Fruit fly (Drosophila melanogaster): ENCODE data around the gene CG14325.

CG14325 gene

DNA sequence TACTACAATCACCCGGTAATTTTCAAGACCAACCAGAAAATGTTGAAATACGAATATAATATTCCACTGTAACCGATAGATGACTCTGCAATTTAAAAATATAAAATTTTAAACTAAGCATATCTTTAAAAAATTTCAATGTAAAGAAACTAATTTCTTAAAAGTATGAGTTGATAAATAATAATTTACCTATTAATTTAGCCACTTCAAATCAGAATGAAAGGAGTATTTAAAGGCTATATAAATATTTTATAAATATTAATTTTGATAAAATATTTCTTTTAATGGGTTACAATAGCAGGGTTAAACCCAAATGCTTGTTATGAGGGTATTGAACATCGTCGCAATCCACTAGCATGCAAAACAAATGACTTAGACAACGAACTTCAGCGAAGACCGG is 15.1 kb upstream of the CG14325 start (continued):
- no peak for TF ChIP-seq hkb (optimal IDR thresholded peaks at IDR 0.05)
- no peak for TF ChIP-seq hkb (GFP tag; IDR thresholded peaks at IDR 0.05)
- no peak for TF ChIP-seq Ets97D (GFP tag; optimal IDR thresholded peaks at IDR 0.05)
- peak; percentile 20 for TF ChIP-seq Oli (tag; optimal IDR thresholded peaks at IDR 0.05)
- TF ChIP-seq CG2678 (tag; optimal IDR thresholded peaks at IDR 0.05), result peak; percentile 17
- no peak for TF ChIP-seq fd64A (GFP tag; optimal IDR thresholded peaks at IDR 0.05)
- TF ChIP-seq CG15269 (tag; optimal IDR thresholded peaks at IDR 0.05), result peak; percentile 61
- TF ChIP-seq CG7839 (tag; optimal IDR thresholded peaks at IDR 0.05), result peak; percentile 36
- peak; percentile 25; the same call in 1 of the 3 replicates for TF ChIP-seq row (GFP tag; IDR thresholded peaks at IDR 0.05)
- no peak for TF ChIP-seq sens (GFP tag)
- no peak for TF ChIP-seq zen2 (GFP tag; IDR thresholded peaks at IDR 0.05; ENCODE audit: partially characterized antibody)
- no peak for TF ChIP-seq unc-4 (GFP tag; IDR thresholded peaks at IDR 0.05; ENCODE audit: partially characterized antibody)
- no peak for TF ChIP-seq pan (optimal IDR thresholded peaks at IDR 0.05)
- peak in 1 of 2 experiments; percentile 39 for TF ChIP-seq pan (GFP tag; optimal IDR thresholded peaks at IDR 0.05 in 1 of 2, IDR thresholded peaks at IDR 0.05 in 1 of 2)
- TF ChIP-seq CG14710 (tag; optimal IDR thresholded peaks at IDR 0.05), result no peak

DNA sequence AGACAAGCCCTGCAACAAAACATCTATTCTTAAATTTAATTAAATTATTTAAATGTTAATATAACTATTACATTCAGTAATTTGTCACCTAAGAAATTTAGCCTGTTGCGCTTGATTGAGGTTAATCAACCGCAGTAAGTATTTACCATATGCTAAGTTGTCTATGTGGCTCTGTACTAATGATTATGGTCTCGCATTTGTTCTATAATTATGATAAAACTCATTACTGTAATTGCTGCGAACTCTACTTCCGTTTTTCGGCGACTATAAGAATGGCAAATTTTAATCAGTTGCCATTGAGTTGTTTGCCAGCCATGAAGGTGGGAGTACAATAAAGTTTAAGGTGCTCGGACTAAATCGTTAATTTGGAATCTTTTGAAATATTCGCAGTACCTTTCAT is 14.3 kb upstream of the CG14325 start, which contains the start of gene CG34281:
TSS of gene CG34281 (plus strand) at position 301 of the 400 bp plus-strand sequence.
- TF ChIP-seq CG10654 (GFP tag; optimal IDR thresholded peaks at IDR 0.05) (no peak), CG10274 (GFP tag; optimal IDR thresholded peaks at IDR 0.05) (no peak), gfzf (GFP tag; optimal IDR thresholded peaks at IDR 0.05) (no peak), grau (tag; optimal IDR thresholded peaks at IDR 0.05) (no peak), CG1602 (GFP tag; optimal IDR thresholded peaks at IDR 0.05) (no peak), sob (GFP tag; IDR thresholded peaks at IDR 0.05) (no peak), ro (GFP tag; IDR thresholded peaks at IDR 0.05) (no peak)

DNA sequence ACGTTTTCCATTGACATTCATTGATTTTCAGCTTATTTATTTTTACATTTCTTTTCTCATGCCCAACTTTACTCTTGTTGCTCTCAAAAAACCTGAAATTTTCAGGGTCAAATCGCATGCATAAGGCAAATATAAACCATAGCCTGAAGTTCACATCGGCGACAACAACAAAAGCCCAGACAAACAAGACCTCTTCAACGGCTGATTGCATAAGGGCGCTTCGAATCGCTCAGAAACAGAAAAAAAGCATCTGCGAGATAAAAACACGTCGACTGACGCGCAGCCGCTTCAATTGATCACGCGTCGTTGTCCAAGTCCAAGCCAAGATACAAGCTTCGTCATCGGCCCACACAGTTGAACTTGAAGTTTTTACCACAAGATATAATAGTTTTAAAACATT is 13.4 kb upstream of the CG14325 start, which contains the start of gene CG14327:
TSS of gene CG14327 (plus strand) at position 161 of the 400 bp plus-strand sequence.
- TF ChIP-seq CG6813 (GFP tag; optimal IDR thresholded peaks at IDR 0.05) (no peak), Dip2 (GFP tag; IDR thresholded peaks at IDR 0.05) (no peak), Optix (GFP tag; IDR thresholded peaks at IDR 0.05) (no peak), CG14667 (GFP tag; IDR thresholded peaks at IDR 0.05) (no peak), Awh (GFP tag; IDR thresholded peaks at IDR 0.05) (0 out of 2 replicates have a peak, but pooled peaks have one; percentile 37), chinmo (GFP tag; IDR thresholded peaks at IDR 0.05; ENCODE audit: partially characterized antibody) (0 out of 4 replicates have a peak, but pooled peaks have one; percentile 38), Pdp1 (GFP tag; optimal IDR thresholded peaks at IDR 0.05) (peak in 1 of 2 experiments; percentile 79), CG34422 (GFP tag; IDR thresholded peaks at IDR 0.05) (no peak), CG13123 (GFP tag; optimal IDR thresholded peaks at IDR 0.05) (no peak), so (GFP tag; IDR thresholded peaks at IDR 0.05) (0 out of 3 replicates have a peak, but pooled peaks have one; percentile 25), oc (tag; optimal IDR thresholded peaks at IDR 0.05) (peak; percentile 32), CG12391 (tag; optimal IDR thresholded peaks at IDR 0.05) (no peak), nom (GFP tag; optimal IDR thresholded peaks at IDR 0.05) (peak; percentile 47), Stat92E (GFP tag; optimal IDR thresholded peaks at IDR 0.05) (no peak)

DNA sequence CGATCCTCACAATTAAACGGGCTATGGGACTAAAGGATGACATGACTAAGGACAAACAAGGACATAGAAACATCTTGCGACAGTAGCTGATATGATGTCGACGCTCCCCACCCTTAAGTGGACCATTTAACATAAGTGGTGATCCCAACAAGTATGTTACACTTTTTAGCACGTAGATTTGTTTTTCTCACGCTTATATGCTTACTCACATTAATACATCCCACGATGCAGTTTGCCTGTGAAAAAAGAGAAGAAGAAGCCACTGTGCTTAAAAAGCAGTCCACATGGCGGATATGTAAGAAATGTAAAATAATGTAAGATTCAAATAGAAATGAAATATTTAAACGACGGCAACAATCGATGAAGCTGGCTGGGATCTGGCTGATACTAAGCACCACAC is 11.9 kb upstream of the CG14325 start:
- TF ChIP-seq CTCF (GFP tag; optimal IDR thresholded peaks at IDR 0.05), result peak; percentile 59
- peak in 1 of 3 experiments; percentile 41 for TF ChIP-seq lola (GFP tag; optimal IDR thresholded peaks at IDR 0.05)
- peak; percentile 76 for TF ChIP-seq CG31365 (tag; optimal IDR thresholded peaks at IDR 0.05)
- TF ChIP-seq stwl (tag; optimal IDR thresholded peaks at IDR 0.05), result peak; percentile 21
- no peak for TF ChIP-seq Dbx (GFP tag; IDR thresholded peaks at IDR 0.05)
- no peak for TF ChIP-seq CG32767 (GFP tag; IDR thresholded peaks at IDR 0.05)
- peak; percentile 82 for TF ChIP-seq CG15073 (GFP tag; optimal IDR thresholded peaks at IDR 0.05)
- TF ChIP-seq vvl (GFP tag; IDR thresholded peaks at IDR 0.05), result 0 out of 2 replicates have a peak, but pooled peaks have one; percentile 10
- TF ChIP-seq CG17385 (GFP tag; optimal IDR thresholded peaks at IDR 0.05), result peak; percentile 64
- peak in 1 of 2 experiments; percentile 52 for TF ChIP-seq eve (GFP tag; optimal IDR thresholded peaks at IDR 0.05)
- TF ChIP-seq dysf (GFP tag; IDR thresholded peaks at IDR 0.05), result no peak
- peak in 1 of 2 experiments; percentile 10 for TF ChIP-seq insv (GFP tag; optimal IDR thresholded peaks at IDR 0.05)
- TF ChIP-seq CG2199 (GFP tag; IDR thresholded peaks at IDR 0.05), result 0 out of 3 replicates have a peak, but pooled peaks have one; percentile 16
